Worm (Caenorhabditis elegans): ENCODE results near the gene str-253.

str-253 gene

DNA sequence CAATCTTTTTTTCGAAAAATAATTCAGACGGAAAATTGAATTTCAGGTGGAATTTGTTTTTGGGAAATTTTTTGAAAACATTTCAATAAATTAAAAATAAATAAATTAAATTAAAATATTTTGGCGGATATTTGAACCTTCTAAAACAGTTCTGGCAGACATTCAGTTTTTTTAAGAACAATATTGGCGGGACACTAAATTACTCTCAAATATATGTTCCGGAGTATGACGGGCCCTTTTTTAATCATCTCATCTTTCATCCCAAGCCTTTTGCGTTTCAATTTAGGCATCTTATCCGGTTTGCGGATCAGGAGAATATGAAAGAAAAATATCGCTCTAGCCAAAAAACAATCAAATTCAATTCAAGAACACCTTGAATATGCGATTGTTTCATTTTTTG lies 47.6 kb downstream of the str-253 start, which contains the start of gene svh-11:
svh-11 (plus strand) TSS at position 301 of the 400 bp plus-strand sequence.
- TF ChIP-seq hmg-1.1 (GFP tag; IDR thresholded peaks at IDR 0.05) (no peak), lim-7 (GFP tag; IDR thresholded peaks at IDR 0.05) (no peak), snpc-4 (tag; optimal IDR thresholded peaks at IDR 0.05) (no peak), fkh-10 (GFP tag; optimal IDR thresholded peaks at IDR 0.05) (no peak), ceh-28 (tag; optimal IDR thresholded peaks at IDR 0.05) (no peak), rbr-2 (tag; optimal IDR thresholded peaks at IDR 0.05) (no peak), dve-1 (tag; optimal IDR thresholded peaks at IDR 0.05; ENCODE audit: insufficient read depth) (no peak), daf-12 (tag; optimal IDR thresholded peaks at IDR 0.05) (no peak), Y75B8A.6 (GFP tag; IDR thresholded peaks at IDR 0.05) (no peak)

DNA sequence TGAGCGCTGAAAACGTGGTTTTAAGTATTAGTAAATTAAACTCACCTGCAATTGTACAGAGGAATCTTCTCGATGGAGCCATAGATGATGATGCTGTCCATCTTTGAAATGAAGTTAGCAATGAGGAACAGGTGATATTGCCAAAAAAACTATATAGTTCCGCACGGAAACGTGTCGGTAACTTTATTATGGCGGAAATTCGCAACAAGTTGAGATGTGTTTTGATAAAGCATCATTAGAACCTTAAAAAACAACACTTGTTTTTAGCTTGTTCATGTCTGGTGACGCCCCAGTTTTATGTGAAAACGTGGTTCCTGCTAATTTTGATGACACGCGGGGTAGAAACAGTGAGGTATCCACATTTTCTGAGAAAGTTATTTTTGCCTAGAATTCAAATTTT lies 48.2 kb downstream of the str-253 start, which contains the start of gene srt-40:
srt-40 (minus strand) TSS at position 101 of the 400 bp plus-strand sequence.
- no peak for TF ChIP-seq hlh-11 (tag; optimal IDR thresholded peaks at IDR 0.05)
- TF ChIP-seq F44E2.7 (GFP tag; IDR thresholded peaks at IDR 0.05): no peak
- no peak for TF ChIP-seq lin-29 (GFP tag; IDR thresholded peaks at IDR 0.05)
- TF ChIP-seq daf-16 (GFP tag; optimal IDR thresholded peaks at IDR 0.05): no peak
- TF ChIP-seq daf-16 (tag; optimal IDR thresholded peaks at IDR 0.05): no peak
- TF ChIP-seq ceh-62 (tag; optimal IDR thresholded peaks at IDR 0.05): no peak
- no peak for TF ChIP-seq gei-8 (GFP tag; optimal IDR thresholded peaks at IDR 0.05)
- TF ChIP-seq nhr-111 (GFP tag; optimal IDR thresholded peaks at IDR 0.05): no peak
- TF ChIP-seq Y105C5A.15 (GFP tag; IDR thresholded peaks at IDR 0.05): no peak
- TF ChIP-seq ctbp-1 (GFP tag; IDR thresholded peaks at IDR 0.05): no peak
- TF ChIP-seq fos-1 (tag; optimal IDR thresholded peaks at IDR 0.05): no peak
- no peak for TF ChIP-seq F26F4.8 (GFP tag; conservative IDR thresholded peaks at IDR 0.05)
- TF ChIP-seq unc-39 (tag; optimal IDR thresholded peaks at IDR 0.05): no peak
- no peak for TF ChIP-seq snpc-1.2 (GFP tag; IDR thresholded peaks at IDR 0.05)
- TF ChIP-seq nhr-76 (tag; optimal IDR thresholded peaks at IDR 0.05): no peak
- TF ChIP-seq sdz-12 (GFP tag; optimal IDR thresholded peaks at IDR 0.05): no peak
- no peak for TF ChIP-seq F49E8.2 (tag; optimal IDR thresholded peaks at IDR 0.05; ENCODE audit: borderline replicate concordance)

DNA sequence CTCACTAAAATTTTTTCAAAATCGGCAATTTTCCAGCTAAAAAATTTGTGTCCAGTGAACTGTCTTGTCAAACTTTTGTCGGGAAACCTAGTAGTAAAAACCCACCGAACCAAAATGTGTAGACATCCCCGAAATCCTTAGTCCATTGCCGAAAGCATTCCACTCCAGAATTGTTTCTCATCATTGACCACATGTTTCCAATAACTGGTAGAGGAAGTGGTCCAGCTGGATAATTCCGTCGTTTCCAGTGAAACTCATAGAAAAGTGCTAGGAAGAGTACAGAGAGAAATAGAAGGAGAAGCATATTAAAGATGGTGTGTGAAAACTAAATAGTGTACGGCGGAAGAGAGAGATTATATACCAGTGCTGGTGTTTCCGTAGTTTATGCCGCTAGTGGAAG lies 50.3 kb downstream of the str-253 start, which contains the start of gene cyp-33C12:
cyp-33C12 (minus strand) TSS at position 321 of the 400 bp plus-strand sequence.
- TF ChIP-seq ZK546.5 (tag; optimal IDR thresholded peaks at IDR 0.05) (no peak), ceh-82 (tag; optimal IDR thresholded peaks at IDR 0.05) (no peak), rbr-2 (tag; optimal IDR thresholded peaks at IDR 0.05) (no peak), T20F7.1 (GFP tag; optimal IDR thresholded peaks at IDR 0.05) (no peak), D1046.2 (GFP tag; IDR thresholded peaks at IDR 0.05) (no peak), mxl-3 (GFP tag; optimal IDR thresholded peaks at IDR 0.05) (no peak), ces-1 (GFP tag; optimal IDR thresholded peaks at IDR 0.05) (no peak), fos-1 (tag; optimal IDR thresholded peaks at IDR 0.05) (no peak), nhr-6 (tag; optimal IDR thresholded peaks at IDR 0.05) (no peak), hlh-30 (tag; optimal IDR thresholded peaks at IDR 0.05; ENCODE audit: insufficient read depth) (no peak), nhr-102 (tag; optimal IDR thresholded peaks at IDR 0.05) (no peak), dve-1 (tag; optimal IDR thresholded peaks at IDR 0.05; ENCODE audit: insufficient read depth) (no peak), lsy-2 (tag; optimal IDR thresholded peaks at IDR 0.05) (no peak), nhr-10 (tag; optimal IDR thresholded peaks at IDR 0.05) (no peak), pqm-1 (tag; optimal IDR thresholded peaks at IDR 0.05) (no peak)
